Worm (Caenorhabditis elegans): ENCODE measurements around the gene F22F1.3.

F22F1.3 gene

DNA sequence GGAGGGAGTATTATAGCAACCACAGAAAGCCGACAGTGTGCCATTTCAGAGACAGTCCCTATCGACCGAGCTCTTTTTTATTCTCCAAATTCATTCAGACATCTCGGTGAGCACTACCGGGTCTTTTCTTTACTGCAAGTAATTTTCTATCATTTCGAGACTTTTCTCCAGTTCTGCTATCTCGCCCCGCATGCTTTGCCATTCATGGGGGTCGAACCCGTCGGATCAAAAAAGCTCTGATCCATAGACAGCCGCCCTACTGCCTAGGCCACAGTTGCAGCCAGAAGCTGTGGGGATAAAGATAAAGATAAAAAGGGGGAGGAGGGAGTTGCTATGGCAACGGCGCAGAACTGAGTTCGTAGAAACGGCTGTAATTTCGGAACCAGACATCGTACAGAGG is 11.5 kb downstream of the F22F1.3 start:
- TF ChIP-seq ceh-91 (GFP tag; IDR thresholded peaks at IDR 0.05): no peak
- no peak for TF ChIP-seq sdz-38 (tag; optimal IDR thresholded peaks at IDR 0.05)
- TF ChIP-seq lin-26 (GFP tag; IDR thresholded peaks at IDR 0.05): peak; percentile 66; the same call in 1 of the 2 replicates
- TF ChIP-seq ets-4 (GFP tag; optimal IDR thresholded peaks at IDR 0.05): no peak
- peak; percentile 50; the same call in 1 of the 2 replicates for TF ChIP-seq dox-1 (GFP tag; IDR thresholded peaks at IDR 0.05)
- peak; percentile 10 for TF ChIP-seq ceh-79 (tag; optimal IDR thresholded peaks at IDR 0.05)
- no peak for TF ChIP-seq hrde-1 (tag; optimal IDR thresholded peaks at IDR 0.05; ENCODE audit: borderline replicate concordance)
- TF ChIP-seq nhr-120 (GFP tag; IDR thresholded peaks at IDR 0.05): no peak
- TF ChIP-seq hlh-12 (tag; optimal IDR thresholded peaks at IDR 0.05): no peak
- TF ChIP-seq nhr-179 (tag; optimal IDR thresholded peaks at IDR 0.05): no peak
- TF ChIP-seq tbp1 (GFP tag; optimal IDR thresholded peaks at IDR 0.05): peak; percentile 85
- TF ChIP-seq ceh-58 (GFP tag; IDR thresholded peaks at IDR 0.05): no peak
- TF ChIP-seq ama-1 (optimal IDR thresholded peaks at IDR 0.05): no peak
- no peak for TF ChIP-seq ama-1 (GFP tag; optimal IDR thresholded peaks at IDR 0.05)
- no peak for TF ChIP-seq mcd-1 (GFP tag; IDR thresholded peaks at IDR 0.05)
- TF ChIP-seq ceh-40 (GFP tag; IDR thresholded peaks at IDR 0.05): no peak
- TF ChIP-seq egl-18 (GFP tag; IDR thresholded peaks at IDR 0.05): no peak
- TF ChIP-seq rpc-1 (optimal IDR thresholded peaks at IDR 0.05): peak; percentile 49
- peak; percentile 83 for TF ChIP-seq rpc-1 (tag; optimal IDR thresholded peaks at IDR 0.05)
- no peak for TF ChIP-seq hmg-20 (GFP tag; IDR thresholded peaks at IDR 0.05)
- TF ChIP-seq ztf-25 (GFP tag; IDR thresholded peaks at IDR 0.05): no peak
- TF ChIP-seq ztf-18 (tag; optimal IDR thresholded peaks at IDR 0.05): peak; percentile 36
- TF ChIP-seq atf-7 (tag; optimal IDR thresholded peaks at IDR 0.05): no peak
- 0 out of 2 replicates have a peak, but pooled peaks have one; percentile 27 for TF ChIP-seq zfh-2 (GFP tag; conservative IDR thresholded peaks at IDR 0.05)
- no peak for TF ChIP-seq bed-1 (GFP tag; IDR thresholded peaks at IDR 0.05)
- peak; percentile 70 for TF ChIP-seq B0261.1 (tag; optimal IDR thresholded peaks at IDR 0.05)
- no peak for TF ChIP-seq snpc-4 (GFP tag; optimal IDR thresholded peaks at IDR 0.05)
- peak in 1 of 4 experiments; percentile 53 for TF ChIP-seq snpc-4 (tag; optimal IDR thresholded peaks at IDR 0.05)
- no peak for TF ChIP-seq bed-2 (GFP tag; IDR thresholded peaks at IDR 0.05)
- no peak for TF ChIP-seq repo-1 (tag; optimal IDR thresholded peaks at IDR 0.05)
- peak; percentile 67 for TF ChIP-seq D2030.7 (GFP tag; IDR thresholded peaks at IDR 0.05)
- TF ChIP-seq Y56A3A.18 (GFP tag; IDR thresholded peaks at IDR 0.05): 0 out of 2 replicates have a peak, but pooled peaks have one; percentile 37
- TF ChIP-seq him-1 (tag; optimal IDR thresholded peaks at IDR 0.05): peak; percentile 64
- TF ChIP-seq pha-4 (tag; optimal IDR thresholded peaks at IDR 0.05): no peak
- TF ChIP-seq die-1 (tag; optimal IDR thresholded peaks at IDR 0.05): peak; percentile 25
- TF ChIP-seq lsl-1 (GFP tag; optimal IDR thresholded peaks at IDR 0.05): no peak
- TF ChIP-seq somi-1 (GFP tag; optimal IDR thresholded peaks at IDR 0.05): no peak
- TF ChIP-seq hmg-1.2 (GFP tag; IDR thresholded peaks at IDR 0.05): peak; percentile 39
- TF ChIP-seq rec-8 (tag; optimal IDR thresholded peaks at IDR 0.05): no peak
- no peak for TF ChIP-seq B0019.2 (GFP tag; conservative IDR thresholded peaks at IDR 0.05)
- TF ChIP-seq Y67H2A.10 (GFP tag; conservative IDR thresholded peaks at IDR 0.05): no peak
- no peak for TF ChIP-seq lin-35 (GFP tag; optimal IDR thresholded peaks at IDR 0.05)
- no peak for TF ChIP-seq aptf-3 (GFP tag; IDR thresholded peaks at IDR 0.05)
- no peak for TF ChIP-seq ztf-22 (GFP tag; optimal IDR thresholded peaks at IDR 0.05)
- TF ChIP-seq snpc-1.1 (tag; optimal IDR thresholded peaks at IDR 0.05; ENCODE audit: insufficient read depth): no peak
- TF ChIP-seq K11D2.4 (GFP tag; IDR thresholded peaks at IDR 0.05): no peak
